Worm (Caenorhabditis elegans) whole organism, L4 larva: Measurements from ENCODE around the gene scl-10.

ENCODE experiments used
- ceh-62 ChIP-seq: sonication (generic microtip); optimal IDR thresholded peaks from 2 replicates; lab custom pipeline; 2017; ENCODE audit warnings: missing biosample characterization, missing genetic modification characterization
- dpl-1 ChIP-seq: fragments of 150-350 bp; optimal IDR thresholded peaks from 2 replicates; lab custom pipeline; 2014; ENCODE audit warnings: missing biosample characterization, missing genetic modification reagents, missing genetic modification characterization
- nhr-48 ChIP-seq: sonication (generic microtip); optimal IDR thresholded peaks from 2 replicates; lab custom pipeline; 2016; ENCODE audit warnings: mild to moderate bottlenecking, missing genetic modification characterization, missing compliant biosample characterization
- pha-4 ChIP-seq, 2 experiments: fragments of 150-350 bp in 1 of 2; fragments of 200-800 bp in 1 of 2; sonication (Bioruptor generic) in 1 of 2; IDR thresholded peaks in 1 of 2; optimal IDR thresholded peaks in 1 of 2; 2 replicates each; pipeline versions ENCODE4 v1.3.6 to Lab custom; 2014 to 2022; ENCODE audit warnings: missing genetic modification characterization in 2 of 2, missing genetic modification reagents in 2 of 2, missing biosample characterization in 1 of 2, missing compliant biosample characterization in 1 of 2
- skn-1 ChIP-seq: fragments of 150-350 bp; optimal IDR thresholded peaks from 2 replicates; lab custom pipeline; 2014; ENCODE audit warnings: missing biosample characterization, missing genetic modification characterization
- snpc-4 ChIP-seq: fragments of 150-350 bp; optimal IDR thresholded peaks from 2 replicates; lab custom pipeline; 2014; ENCODE audit warnings: missing biosample characterization, missing genetic modification characterization
- zag-1 ChIP-seq: fragments of 150-350 bp; optimal IDR thresholded peaks from 2 replicates; lab custom pipeline; 2014; ENCODE audit warnings: missing biosample characterization, missing genetic modification characterization

ce11 chrIV:13021006-13021405, 27.3 kb upstream of the scl-10 start:
- no peak for TF ChIP-seq pha-4 (GFP tag; IDR thresholded peaks at IDR 0.05; lab: Robert Waterston, UW)
- no peak for TF ChIP-seq pha-4 (tag; optimal IDR thresholded peaks at IDR 0.05; lab: Kevin White, UChicago)
- TF ChIP-seq snpc-4 (tag; lab: Kevin White, UChicago) = no peak
- TF ChIP-seq dpl-1 (GFP tag; lab: Kevin White, UChicago) = no peak
- TF ChIP-seq nhr-48 (tag; lab: Kevin White, UChicago) = no peak
- no peak for TF ChIP-seq skn-1 (tag; lab: Kevin White, UChicago)
- no peak for TF ChIP-seq zag-1 (tag; lab: Kevin White, UChicago)
- no peak for TF ChIP-seq ceh-62
